Worm (Caenorhabditis elegans): ENCODE results near the gene semi-1.

semi-1 gene

ce11 chrV:13556746-13557145, 41.7 kb upstream of the semi-1 start, which contains the start of gene cav-2 (continued):
- TF ChIP-seq mes-2 (tag; optimal IDR thresholded peaks at IDR 0.05; ENCODE audit: poor library complexity, severe bottlenecking) (peak; percentile 99), ceh-28 (tag; optimal IDR thresholded peaks at IDR 0.05) (no peak), nhr-6 (tag; optimal IDR thresholded peaks at IDR 0.05) (peak; percentile 89), php-3 (GFP tag; IDR thresholded peaks at IDR 0.05) (no peak), mxl-3 (GFP tag; optimal IDR thresholded peaks at IDR 0.05) (peak; percentile 21), spr-1 (tag; optimal IDR thresholded peaks at IDR 0.05) (no peak), tra-1 (GFP tag; IDR thresholded peaks at IDR 0.05) (peak; percentile 81), fkh-10 (GFP tag; optimal IDR thresholded peaks at IDR 0.05) (no peak), F49E8.2 (tag; optimal IDR thresholded peaks at IDR 0.05; ENCODE audit: borderline replicate concordance) (no peak), nhr-237 (tag; optimal IDR thresholded peaks at IDR 0.05) (no peak), aha-1 (tag) (peak; percentile 98), R02D3.7 (tag; optimal IDR thresholded peaks at IDR 0.05) (no peak), mep-1 (tag; optimal IDR thresholded peaks at IDR 0.05) (peak; percentile 71), duxl-1 (tag; optimal IDR thresholded peaks at IDR 0.05; ENCODE audit: poor library complexity) (peak; percentile 44), nhr-42 (GFP tag; IDR thresholded peaks at IDR 0.05) (no peak), pqm-1 (tag; optimal IDR thresholded peaks at IDR 0.05) (peak; percentile 94), nhr-48 (tag; optimal IDR thresholded peaks at IDR 0.05) (peak; percentile 63), T26A8.4 (GFP tag; IDR thresholded peaks at IDR 0.05) (peak; percentile 54; the same call in 1 of the 2 replicates), daf-16 (GFP tag; optimal IDR thresholded peaks at IDR 0.05) (peak in 1 of 2 experiments; percentile 65), daf-16 (tag; optimal IDR thresholded peaks at IDR 0.05) (peak; percentile 100), skn-1 (tag; optimal IDR thresholded peaks at IDR 0.05) (no peak), ZK546.5 (tag; optimal IDR thresholded peaks at IDR 0.05) (no peak), dmd-6 (GFP tag; IDR thresholded peaks at IDR 0.05) (peak; percentile 86), hlh-11 (tag; optimal IDR thresholded peaks at IDR 0.05) (peak; percentile 84), rbr-2 (tag; optimal IDR thresholded peaks at IDR 0.05) (peak; percentile 61), F44E2.7 (GFP tag; IDR thresholded peaks at IDR 0.05) (no peak), unc-130 (GFP tag; optimal IDR thresholded peaks at IDR 0.05) (peak; percentile 97), egl-43 (GFP tag; IDR thresholded peaks at IDR 0.05) (no peak), dmd-9 (GFP tag; IDR thresholded peaks at IDR 0.05) (peak; percentile 86; the same call in 1 of the 2 replicates), ZK337.2 (GFP tag; IDR thresholded peaks at IDR 0.05) (peak; percentile 87), spr-3 (GFP tag; optimal IDR thresholded peaks at IDR 0.05) (peak; percentile 54), zip-11 (GFP tag; IDR thresholded peaks at IDR 0.05) (no peak), ceh-44 (GFP tag; IDR thresholded peaks at IDR 0.05) (0 out of 2 replicates have a peak, but pooled peaks have one; percentile 46), ceh-20 (GFP tag; IDR thresholded peaks at IDR 0.05) (0 out of 2 replicates have a peak, but pooled peaks have one; percentile 37), lir-3 (tag; optimal IDR thresholded peaks at IDR 0.05) (no peak), egl-27 (tag; optimal IDR thresholded peaks at IDR 0.05) (no peak), lin-1 (GFP tag; IDR thresholded peaks at IDR 0.05) (peak; percentile 81), lin-39 (tag; optimal IDR thresholded peaks at IDR 0.05) (no peak), ceh-82 (tag; optimal IDR thresholded peaks at IDR 0.05) (no peak), madf-9 (GFP tag; conservative IDR thresholded peaks at IDR 0.05) (peak; percentile 76), ztf-7 (tag; optimal IDR thresholded peaks at IDR 0.05) (peak; percentile 56), unc-39 (tag; optimal IDR thresholded peaks at IDR 0.05) (no peak), madf-5 (GFP tag; IDR thresholded peaks at IDR 0.05) (peak in 1 of 2 experiments; percentile 8; a peak in 1 of 4 replicates), Y75B8A.6 (GFP tag; IDR thresholded peaks at IDR 0.05) (no peak), zag-1 (tag; optimal IDR thresholded peaks at IDR 0.05) (no peak), mdt-29 (GFP tag; IDR thresholded peaks at IDR 0.05) (peak; percentile 58; the same call in 1 of the 2 replicates), dve-1 (tag; optimal IDR thresholded peaks at IDR 0.05; ENCODE audit: insufficient read depth) (peak; percentile 79), D1046.2 (GFP tag; IDR thresholded peaks at IDR 0.05) (no peak), hmg-1.1 (GFP tag; IDR thresholded peaks at IDR 0.05) (peak; percentile 64), hif-1 (tag; optimal IDR thresholded peaks at IDR 0.05) (peak in 1 of 2 experiments; percentile 89), zfp-2 (tag; optimal IDR thresholded peaks at IDR 0.05) (no peak), F37D6.2 (tag; optimal IDR thresholded peaks at IDR 0.05) (no peak)
